Fruit fly (Drosophila melanogaster): Measurements from ENCODE around the gene Akap200.

Akap200 gene

DNA sequence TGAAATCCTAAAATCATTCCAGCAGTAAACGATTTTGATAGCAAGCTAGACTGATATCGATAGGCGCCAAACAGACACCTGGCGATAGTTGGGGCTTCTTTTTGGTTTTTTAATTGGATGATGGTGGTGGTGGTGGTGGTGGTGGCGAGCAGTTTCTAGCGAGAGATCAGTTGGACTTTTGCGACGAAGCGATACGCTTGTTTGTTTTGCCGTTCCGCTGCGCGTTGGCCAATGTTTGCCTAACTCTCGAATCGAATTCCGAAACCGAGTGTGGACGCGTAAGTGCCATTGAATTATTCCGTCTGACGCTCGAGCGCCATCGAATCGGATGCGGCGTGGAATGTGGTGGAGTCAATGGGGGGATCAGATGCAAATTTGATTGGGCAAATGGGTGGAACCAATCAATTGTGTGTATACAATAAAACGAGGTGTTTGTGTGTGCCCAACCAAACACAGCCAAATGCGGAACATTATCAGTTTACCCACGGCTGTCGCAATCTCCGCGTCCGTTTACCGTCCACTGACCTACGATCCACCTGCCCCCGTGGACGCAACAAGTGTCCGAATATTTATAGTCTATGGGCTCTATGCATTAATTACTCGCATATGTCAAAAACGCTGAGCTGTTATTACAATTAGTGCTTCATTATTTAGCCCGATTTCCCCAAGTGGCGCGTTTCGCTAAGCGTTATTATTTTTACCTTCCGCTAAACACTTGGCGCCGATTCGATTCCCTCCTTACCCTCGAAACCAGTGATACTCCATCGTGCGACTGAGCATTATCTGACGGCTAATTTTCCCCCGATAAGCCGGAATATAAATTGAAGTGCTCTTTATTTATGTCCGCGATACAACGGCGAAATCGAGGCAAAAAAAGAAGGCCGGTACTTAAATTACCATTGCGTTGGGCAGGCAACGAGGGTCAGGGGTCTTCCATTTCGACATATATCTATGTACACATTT lies 44.8 kb upstream of the Akap200 start, which contains the start of gene CG17292 (continued):
- TF ChIP-seq Ptx1 (GFP tag; IDR thresholded peaks at IDR 0.05), result no peak
- TF ChIP-seq Deaf1 (tag; optimal IDR thresholded peaks at IDR 0.05), result peak; percentile 76
- peak; percentile 12 for TF ChIP-seq CG15011 (GFP tag; optimal IDR thresholded peaks at IDR 0.05)
- TF ChIP-seq usp (GFP tag; optimal IDR thresholded peaks at IDR 0.05), result no peak
- TF ChIP-seq CG11456 (GFP tag; IDR thresholded peaks at IDR 0.05), result peak; percentile 75; the same call in 2 of the 3 replicates
- peak; percentile 54; the same call in 1 of the 2 replicates for TF ChIP-seq onecut (GFP tag; IDR thresholded peaks at IDR 0.05)
- TF ChIP-seq chn (GFP tag; optimal IDR thresholded peaks at IDR 0.05), result no peak
- peak; percentile 52 for TF ChIP-seq schlank (tag; optimal IDR thresholded peaks at IDR 0.05)
- TF ChIP-seq CG1602 (GFP tag; optimal IDR thresholded peaks at IDR 0.05), result no peak
- TF ChIP-seq CG3281 (GFP tag; optimal IDR thresholded peaks at IDR 0.05), result peak; percentile 43
- TF ChIP-seq CG7556 (GFP tag; optimal IDR thresholded peaks at IDR 0.05), result no peak
- peak; percentile 74 for TF ChIP-seq Fer1 (GFP tag; optimal IDR thresholded peaks at IDR 0.05)
- TF ChIP-seq Antp (GFP tag; optimal IDR thresholded peaks at IDR 0.05), result peak; percentile 20
- TF ChIP-seq CG6272 (GFP tag; IDR thresholded peaks at IDR 0.05), result peak; percentile 49
- peak; percentile 82; the same call in 2 of the 3 replicates for TF ChIP-seq Dbx (GFP tag; IDR thresholded peaks at IDR 0.05)
- TF ChIP-seq Usf (GFP tag; optimal IDR thresholded peaks at IDR 0.05), result no peak
- TF ChIP-seq D (optimal IDR thresholded peaks at IDR 0.05), result no peak
- no peak for TF ChIP-seq D (GFP tag; optimal IDR thresholded peaks at IDR 0.05)
- no peak for TF ChIP-seq CG1529 (GFP tag; optimal IDR thresholded peaks at IDR 0.05)
- no peak for TF ChIP-seq CG14965 (GFP tag; optimal IDR thresholded peaks at IDR 0.05; ENCODE audit: borderline replicate concordance)
- no peak for TF ChIP-seq Tbp (GFP tag; optimal IDR thresholded peaks at IDR 0.05)
- peak; percentile 57 for TF ChIP-seq CTCF (GFP tag; optimal IDR thresholded peaks at IDR 0.05)
- TF ChIP-seq bigmax (GFP tag; optimal IDR thresholded peaks at IDR 0.05), result no peak
- TF ChIP-seq shn (GFP tag; optimal IDR thresholded peaks at IDR 0.05), result peak; percentile 46
- TF ChIP-seq zen (tag; optimal IDR thresholded peaks at IDR 0.05), result no peak
- no peak for TF ChIP-seq Trl (optimal IDR thresholded peaks at IDR 0.05)
- peak; percentile 43 for TF ChIP-seq Trl (GFP tag; optimal IDR thresholded peaks at IDR 0.05)
- peak; percentile 58; the same call in 1 of the 2 replicates for TF ChIP-seq ranshi (GFP tag; IDR thresholded peaks at IDR 0.05)
- peak in 1 of 2 experiments; percentile 23 for TF ChIP-seq bsh (GFP tag; optimal IDR thresholded peaks at IDR 0.05)
- TF ChIP-seq al (GFP tag; IDR thresholded peaks at IDR 0.05), result no peak
- TF ChIP-seq luna (GFP tag; optimal IDR thresholded peaks at IDR 0.05), result no peak
- no peak; the same call in 2 of the 3 replicates for TF ChIP-seq Mrtf (GFP tag; IDR thresholded peaks at IDR 0.05)
- TF ChIP-seq sima (GFP tag; optimal IDR thresholded peaks at IDR 0.05), result no peak
- peak; percentile 15 for TF ChIP-seq CG3163 (GFP tag; optimal IDR thresholded peaks at IDR 0.05)
- peak; percentile 39 for TF ChIP-seq CG18011 (GFP tag; optimal IDR thresholded peaks at IDR 0.05)

DNA sequence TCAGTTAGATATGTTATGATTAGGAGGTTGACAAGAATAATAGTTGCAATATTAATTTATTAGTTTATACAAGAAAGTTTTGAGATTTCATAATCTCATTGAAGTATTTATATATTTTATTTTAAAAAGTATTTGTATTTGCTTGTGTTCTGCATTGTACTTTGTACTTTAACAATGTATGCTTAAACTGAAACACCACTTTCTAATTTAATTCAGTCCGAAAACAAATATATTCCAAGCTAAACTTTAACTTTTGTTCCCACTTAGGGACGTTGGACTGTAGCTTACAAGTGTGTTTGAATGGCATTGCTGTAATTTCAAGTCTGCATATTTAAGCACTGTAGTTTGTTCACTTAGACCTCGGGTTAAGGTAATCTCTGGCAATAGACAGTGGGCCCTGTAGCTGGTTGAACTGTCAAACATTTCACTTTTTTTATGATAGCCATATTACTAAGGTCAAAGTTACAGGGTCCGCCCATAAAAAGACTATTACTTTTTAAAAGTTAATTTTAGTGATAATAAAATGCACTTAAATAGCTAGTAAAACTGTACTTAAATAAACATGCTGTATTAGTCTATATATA lies 44.0 kb upstream of the Akap200 start:
- TF ChIP-seq bsh (GFP tag; optimal IDR thresholded peaks at IDR 0.05) (no peak), CG10543 (GFP tag; optimal IDR thresholded peaks at IDR 0.05) (no peak), Awh (GFP tag; IDR thresholded peaks at IDR 0.05) (no peak), CG8290 (GFP tag; optimal IDR thresholded peaks at IDR 0.05) (no peak), CG8290 (tag; optimal IDR thresholded peaks at IDR 0.05) (no peak), tap (tag; optimal IDR thresholded peaks at IDR 0.05) (peak; percentile 21), ERR (GFP tag; optimal IDR thresholded peaks at IDR 0.05) (no peak), NK7.1 (GFP tag; optimal IDR thresholded peaks at IDR 0.05) (no peak), dan (GFP tag; IDR thresholded peaks at IDR 0.05) (no peak), Elba2 (GFP tag; optimal IDR thresholded peaks at IDR 0.05) (no peak), row (GFP tag; IDR thresholded peaks at IDR 0.05) (peak; percentile 38; the same call in 1 of the 3 replicates), CG11695 (GFP tag; IDR thresholded peaks at IDR 0.05) (no peak), CG15269 (tag; optimal IDR thresholded peaks at IDR 0.05) (peak; percentile 49), HHEX (GFP tag; optimal IDR thresholded peaks at IDR 0.05) (peak; percentile 19), HLH54F (GFP tag; optimal IDR thresholded peaks at IDR 0.05) (no peak), CoRest (tag; optimal IDR thresholded peaks at IDR 0.05) (peak; percentile 10), CG17361 (GFP tag; IDR thresholded peaks at IDR 0.05) (peak; percentile 56; the same call in 1 of the 3 replicates), Camta (GFP tag; optimal IDR thresholded peaks at IDR 0.05) (no peak)

All from whole organism, embryonic.